Fruit fly (Drosophila melanogaster): ENCODE measurements around the gene VhaM9.7-a.

Gene VhaM9.7-a

DNA sequence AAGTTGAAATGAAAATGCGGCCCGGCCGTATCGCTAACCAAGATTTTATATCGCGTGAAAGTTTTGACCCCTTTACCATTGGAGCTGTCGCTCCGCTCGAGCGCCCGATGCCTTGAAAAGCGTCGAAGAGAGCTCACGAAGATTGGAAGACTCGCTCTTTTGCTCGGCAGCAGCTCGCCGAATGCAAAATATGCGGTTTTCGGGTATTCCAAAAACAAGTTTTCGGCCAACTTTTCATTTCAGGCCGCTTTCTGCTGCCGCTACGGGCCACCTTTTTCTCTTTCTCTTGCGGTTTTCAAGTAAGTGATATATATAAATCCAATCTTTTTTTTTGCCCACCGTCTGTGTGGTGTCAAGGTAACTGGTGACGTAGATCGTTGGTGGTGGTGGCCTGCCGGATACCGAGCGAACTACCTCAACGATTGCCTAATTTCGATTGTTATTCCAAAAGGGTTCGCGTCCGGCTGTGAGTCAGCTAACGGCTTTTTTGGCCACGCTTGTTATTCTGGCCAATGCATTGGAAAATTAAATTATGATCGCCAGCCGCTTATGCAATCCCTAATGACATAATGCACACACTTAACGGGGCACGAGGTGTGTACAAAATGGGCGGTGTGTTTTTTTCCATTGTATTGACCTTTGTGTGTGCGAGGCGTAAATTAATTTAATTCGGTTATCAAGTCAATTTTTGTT, 45.3 kb downstream of the VhaM9.7-a start, which contains the start of gene dyl (continued):
- no peak for TF ChIP-seq psq (GFP tag; optimal IDR thresholded peaks at IDR 0.05)
- TF ChIP-seq Deaf1 (tag; optimal IDR thresholded peaks at IDR 0.05) = peak; percentile 86
- no peak for TF ChIP-seq ci (GFP tag; IDR thresholded peaks at IDR 0.05)
- TF ChIP-seq bbx (GFP tag; IDR thresholded peaks at IDR 0.05; ENCODE audit: partially characterized antibody) = 0 out of 2 replicates have a peak, but pooled peaks have one; percentile 3
- no peak for TF ChIP-seq gfzf (GFP tag; optimal IDR thresholded peaks at IDR 0.05)
- peak; percentile 33 for TF ChIP-seq sd (tag; optimal IDR thresholded peaks at IDR 0.05)
- TF ChIP-seq kah (GFP tag; optimal IDR thresholded peaks at IDR 0.05) = no peak
- TF ChIP-seq oc (tag; optimal IDR thresholded peaks at IDR 0.05) = peak; percentile 68
- no peak for TF ChIP-seq caup (GFP tag; optimal IDR thresholded peaks at IDR 0.05; ENCODE audit: severe bottlenecking)
- TF ChIP-seq CG8944 (GFP tag; optimal IDR thresholded peaks at IDR 0.05) = no peak
- TF ChIP-seq CG3163 (GFP tag; optimal IDR thresholded peaks at IDR 0.05) = no peak
- no peak for TF ChIP-seq shn (GFP tag; optimal IDR thresholded peaks at IDR 0.05)
- peak in 1 of 2 experiments; percentile 68 for TF ChIP-seq Hr78 (GFP tag; optimal IDR thresholded peaks at IDR 0.05)
- TF ChIP-seq wor (GFP tag; IDR thresholded peaks at IDR 0.05) = no peak
- no peak for TF ChIP-seq bowl (GFP tag; IDR thresholded peaks at IDR 0.05)
- TF ChIP-seq HLHmδ (GFP tag; optimal IDR thresholded peaks at IDR 0.05) = no peak
- no peak for TF ChIP-seq nerfin-1 (tag; optimal IDR thresholded peaks at IDR 0.05)
- no peak for TF ChIP-seq ash1 (GFP tag; optimal IDR thresholded peaks at IDR 0.05)
- no peak for TF ChIP-seq h (optimal IDR thresholded peaks at IDR 0.05)
- TF ChIP-seq CG10979 (tag; optimal IDR thresholded peaks at IDR 0.05) = no peak
- TF ChIP-seq CG3281 (GFP tag; optimal IDR thresholded peaks at IDR 0.05) = no peak
- TF ChIP-seq Hmx (GFP tag; optimal IDR thresholded peaks at IDR 0.05) = no peak
- TF ChIP-seq Asciz (GFP tag; optimal IDR thresholded peaks at IDR 0.05) = no peak
- no peak for TF ChIP-seq Bgb (GFP tag; IDR thresholded peaks at IDR 0.05; ENCODE audit: partially characterized antibody)
- no peak for TF ChIP-seq emc (GFP tag; optimal IDR thresholded peaks at IDR 0.05)
- TF ChIP-seq ken (GFP tag; IDR thresholded peaks at IDR 0.05) = no peak
- no peak for TF ChIP-seq CG1024 (GFP tag; IDR thresholded peaks at IDR 0.05)
- TF ChIP-seq CG34224 (GFP tag; IDR thresholded peaks at IDR 0.05; ENCODE audit: partially characterized antibody) = no peak
- no peak for TF ChIP-seq CG14014 (GFP tag; IDR thresholded peaks at IDR 0.05)
- TF ChIP-seq MBD-R2 (GFP tag; IDR thresholded peaks at IDR 0.05) = no peak
- TF ChIP-seq Pdp1 (GFP tag; optimal IDR thresholded peaks at IDR 0.05) = peak in 1 of 2 experiments; percentile 88
- no peak for TF ChIP-seq ems (GFP tag; optimal IDR thresholded peaks at IDR 0.05)
- TF ChIP-seq Dip3 (GFP tag; optimal IDR thresholded peaks at IDR 0.05) = no peak
- TF ChIP-seq CG12942 (GFP tag; optimal IDR thresholded peaks at IDR 0.05) = no peak
- no peak for TF ChIP-seq tna (GFP tag; IDR thresholded peaks at IDR 0.05; ENCODE audit: partially characterized antibody)
- no peak for TF ChIP-seq CG18262 (tag; optimal IDR thresholded peaks at IDR 0.05)
- TF ChIP-seq Dp (GFP tag; optimal IDR thresholded peaks at IDR 0.05) = no peak
- no peak for TF ChIP-seq klu (GFP tag; IDR thresholded peaks at IDR 0.05)
- no peak for TF ChIP-seq CG6272 (GFP tag; IDR thresholded peaks at IDR 0.05)
- no peak for TF ChIP-seq CG9797 (GFP tag; optimal IDR thresholded peaks at IDR 0.05)
- no peak for TF ChIP-seq Optix (GFP tag; IDR thresholded peaks at IDR 0.05)
- peak; percentile 78 for TF ChIP-seq Blimp-1 (GFP tag; optimal IDR thresholded peaks at IDR 0.05)
- no peak for TF ChIP-seq Abd-B (GFP tag; optimal IDR thresholded peaks at IDR 0.05)
- no peak for TF ChIP-seq so (GFP tag; IDR thresholded peaks at IDR 0.05)
- peak; percentile 55; the same call in 1 of the 2 replicates for TF ChIP-seq vvl (GFP tag; IDR thresholded peaks at IDR 0.05)
- TF ChIP-seq Sin3A (optimal IDR thresholded peaks at IDR 0.05) = no peak
- no peak for TF ChIP-seq Drgx (GFP tag; IDR thresholded peaks at IDR 0.05)
- no peak for TF ChIP-seq CG9876 (GFP tag; optimal IDR thresholded peaks at IDR 0.05)
- TF ChIP-seq CG12769 (tag; optimal IDR thresholded peaks at IDR 0.05) = peak; percentile 9
- TF ChIP-seq Ets65A (GFP tag) = no peak
- TF ChIP-seq az2 (GFP tag; optimal IDR thresholded peaks at IDR 0.05) = no peak
